Worm (Caenorhabditis elegans): ENCODE measurements around the gene sea-1.

DNA sequence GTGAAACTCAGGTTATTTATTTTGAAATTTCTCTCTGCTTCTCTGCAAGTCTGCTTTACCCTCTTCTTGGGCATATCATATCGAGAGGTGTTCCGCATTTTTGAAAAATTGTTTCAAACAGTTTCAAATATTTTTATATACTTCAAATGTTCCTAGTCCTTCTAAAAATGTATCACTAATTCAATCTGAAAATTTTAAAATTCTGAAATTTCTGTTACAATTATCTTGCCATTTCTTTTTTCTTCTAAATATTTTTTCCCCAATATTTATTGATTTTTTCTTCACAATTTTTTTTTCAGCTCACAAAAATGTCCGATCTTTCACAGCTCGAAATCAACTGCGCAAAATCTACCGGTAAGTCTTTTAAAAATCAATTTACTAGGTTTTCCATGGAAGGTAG is 13.6 kb downstream of the sea-1 start, which contains the start of gene F19B10.4:
- TF ChIP-seq lin-40 (tag; optimal IDR thresholded peaks at IDR 0.05) (no peak), rec-8 (tag; optimal IDR thresholded peaks at IDR 0.05) (no peak), ztf-6 (GFP tag; IDR thresholded peaks at IDR 0.05) (no peak), nhr-90 (tag; optimal IDR thresholded peaks at IDR 0.05) (no peak), attf-3 (GFP tag; conservative IDR thresholded peaks at IDR 0.05) (no peak), pha-4 (tag; optimal IDR thresholded peaks at IDR 0.05) (no peak), snpc-1.3 (tag; optimal IDR thresholded peaks at IDR 0.05; ENCODE audit: insufficient read depth) (no peak), nfya-1 (tag; optimal IDR thresholded peaks at IDR 0.05; ENCODE audit: borderline replicate concordance, insufficient read depth) (no peak), unc-62 (GFP tag; optimal IDR thresholded peaks at IDR 0.05) (no peak), F52B5.7 (tag; optimal IDR thresholded peaks at IDR 0.05) (no peak)

Measured in whole organism, young adult.